Worm (Caenorhabditis elegans): ENCODE measurements around the gene T01G5.8.

ce11 chrV:15140247-15140646, 24.2 kb downstream of the T01G5.8 start, which contains the start of gene K08F9.3:
- TF ChIP-seq dmd-4 (tag; optimal IDR thresholded peaks at IDR 0.05) (no peak), sma-9 (GFP tag; optimal IDR thresholded peaks at IDR 0.05) (no peak), sma-9 (tag; optimal IDR thresholded peaks at IDR 0.05) (no peak)

Data from whole organism, L2 larva.